Worm (Caenorhabditis elegans): Measurements from ENCODE around the gene C17H12.10.

DNA sequence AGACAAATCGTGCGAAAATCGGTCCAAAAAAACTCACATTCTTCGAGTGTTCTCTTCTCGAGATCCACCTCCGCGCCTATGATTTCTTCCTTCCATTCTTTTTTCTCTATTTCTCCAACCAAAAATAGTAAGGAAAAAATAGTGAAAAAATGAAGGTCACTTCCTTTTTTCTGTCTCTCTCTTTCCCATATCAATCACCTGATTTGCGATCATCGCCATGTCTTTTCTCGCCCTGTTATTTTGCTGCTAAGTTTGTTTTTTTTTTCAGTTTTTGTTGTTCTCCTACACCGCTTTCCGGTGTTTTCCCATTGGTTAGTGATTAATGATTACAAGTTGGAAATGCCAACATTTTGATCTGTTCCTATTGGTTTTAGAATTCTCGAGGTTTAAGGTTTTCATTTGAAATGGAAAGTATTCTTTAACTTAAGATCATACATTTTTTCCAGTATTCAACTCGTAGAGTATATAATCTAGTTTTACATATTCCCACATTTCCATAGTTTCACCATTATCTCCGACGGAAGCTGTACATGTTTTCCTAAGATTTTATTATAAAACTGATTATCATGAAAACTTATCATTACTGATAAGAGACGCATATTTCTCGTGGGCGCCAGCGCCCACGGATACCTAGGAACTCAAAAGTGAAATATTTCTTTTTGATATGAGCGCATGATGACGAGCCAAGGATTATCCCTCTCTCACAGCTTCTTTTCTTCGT, 35.1 kb downstream of the C17H12.10 start:
- TF ChIP-seq ZK185.1 (tag; optimal IDR thresholded peaks at IDR 0.05; ENCODE audit: poor library complexity, severe bottlenecking) = no peak
- TF ChIP-seq lin-26 (GFP tag; IDR thresholded peaks at IDR 0.05) = no peak
- no peak for TF ChIP-seq F49E8.2 (tag; optimal IDR thresholded peaks at IDR 0.05; ENCODE audit: insufficient read depth)
- TF ChIP-seq ztf-18 (tag; optimal IDR thresholded peaks at IDR 0.05) = no peak
- TF ChIP-seq ztf-3 (GFP tag; optimal IDR thresholded peaks at IDR 0.05) = no peak
- TF ChIP-seq snpc-4 (GFP tag; optimal IDR thresholded peaks at IDR 0.05) = no peak
- TF ChIP-seq snpc-4 (tag; optimal IDR thresholded peaks at IDR 0.05) = no peak
- TF ChIP-seq sptf-2 (GFP tag; optimal IDR thresholded peaks at IDR 0.05) = no peak
- TF ChIP-seq mxl-1 (tag; optimal IDR thresholded peaks at IDR 0.05) = no peak
- TF ChIP-seq nhr-90 (tag; optimal IDR thresholded peaks at IDR 0.05) = no peak
- no peak for TF ChIP-seq F52B5.7 (tag; optimal IDR thresholded peaks at IDR 0.05)
- TF ChIP-seq attf-3 (GFP tag; conservative IDR thresholded peaks at IDR 0.05) = no peak
- no peak for TF ChIP-seq snpc-3.4 (tag; optimal IDR thresholded peaks at IDR 0.05)
- TF ChIP-seq unc-130 (GFP tag; optimal IDR thresholded peaks at IDR 0.05) = no peak
